Worm (Caenorhabditis elegans): Measurements from ENCODE around the gene T26E4.4.
"Not testable (repeated sequence)": the region's sequence is repeated elsewhere in the genome, so short reads cannot be mapped to it uniquely, and the experiment has no call there.

ce11 chrV:15767385-15767784, 24.9 kb downstream of the T26E4.4 start:
- peak; percentile 59 for TF ChIP-seq cebp-1 (GFP tag; IDR thresholded peaks at IDR 0.05)
- TF ChIP-seq cebp-1 (tag; optimal IDR thresholded peaks at IDR 0.05); pha-4 (tag; optimal IDR thresholded peaks at IDR 0.05); unc-130 (GFP tag; optimal IDR thresholded peaks at IDR 0.05): not testable (repeated sequence)
- TF ChIP-seq nhr-120 (GFP tag; IDR thresholded peaks at IDR 0.05), result peak; percentile 86; the same call in 1 of the 2 replicates
- TF ChIP-seq lin-54 (GFP tag; optimal IDR thresholded peaks at IDR 0.05), result peak; percentile 52
- TF ChIP-seq lin-26 (GFP tag; IDR thresholded peaks at IDR 0.05), result peak; percentile 99
